Worm (Caenorhabditis elegans) whole organism, L4 larva: ENCODE data around the gene K11H3.3.

Experiments
- R02D3.7 ChIP-seq: fragments of 150-350 bp; sonication (generic microtip); optimal IDR thresholded peaks from 3 replicates; lab custom pipeline; 2014; ENCODE audit warnings: missing biosample characterization, missing genetic modification characterization
- T26A8.4 ChIP-seq: fragments of 200-800 bp; sonication (Bioruptor generic); IDR thresholded peaks from 2 replicates; pipeline ENCODE4 v1.3.6; 2022; ENCODE audit warnings: missing genetic modification characterization, missing compliant biosample characterization
- Y5F2A.4 ChIP-seq: fragments of 200-800 bp; sonication (Bioruptor generic); optimal IDR thresholded peaks from 2 replicates; lab custom pipeline; 2018; ENCODE audit warnings: mild to moderate bottlenecking, missing genetic modification characterization, missing compliant biosample characterization
- Y75B8A.6 ChIP-seq: fragments of 200-800 bp; sonication (Bioruptor generic); IDR thresholded peaks from 2 replicates; pipeline ENCODE4 v1.3.6; 2022; ENCODE audit warnings: missing genetic modification reagents, missing genetic modification characterization, missing compliant biosample characterization
- ZK337.2 ChIP-seq: fragments of 200-800 bp; sonication (Bioruptor generic); IDR thresholded peaks from 2 replicates; pipeline ENCODE4 v1.3.6; 2022; ENCODE audit warnings: missing genetic modification reagents, missing genetic modification characterization, missing compliant biosample characterization
- ZK546.5 ChIP-seq, 2 experiments: sonication (generic microtip); optimal IDR thresholded peaks; 2 replicates each; lab custom pipeline; 2017; ENCODE audit warnings: missing biosample characterization in 2 of 2, missing genetic modification characterization in 2 of 2
- attf-4 ChIP-seq: sonication (generic microtip); optimal IDR thresholded peaks from 3 replicates; lab custom pipeline; 2017; ENCODE audit warnings: missing biosample characterization, missing genetic modification characterization
- ceh-28 ChIP-seq: fragments of 150-350 bp; optimal IDR thresholded peaks from 2 replicates; lab custom pipeline; 2014; ENCODE audit warnings: missing biosample characterization, missing genetic modification reagents, missing genetic modification characterization
- ceh-44 ChIP-seq: fragments of 200-800 bp; sonication (Bioruptor generic); IDR thresholded peaks from 2 replicates; pipeline ENCODE4 v1.3.6; 2022; ENCODE audit warnings: missing genetic modification reagents, missing genetic modification characterization, missing compliant biosample characterization
- ces-1 ChIP-seq: fragments of 150-350 bp; sonication (generic microtip); optimal IDR thresholded peaks from 4 replicates; lab custom pipeline; 2014; ENCODE audit warnings: missing biosample characterization, missing genetic modification reagents, missing genetic modification characterization
- dmd-6 ChIP-seq: fragments of 200-800 bp; sonication (Bioruptor generic); IDR thresholded peaks from 2 replicates; pipeline ENCODE4 v1.3.6; 2022; ENCODE audit warnings: missing genetic modification reagents, missing genetic modification characterization, missing compliant biosample characterization
- dmd-9 ChIP-seq: fragments of 200-800 bp; sonication (Bioruptor generic); IDR thresholded peaks from 2 replicates; pipeline ENCODE4 v1.3.6; 2022; ENCODE audit warnings: missing genetic modification reagents, missing genetic modification characterization, missing compliant biosample characterization
- dpl-1 ChIP-seq: fragments of 150-350 bp; optimal IDR thresholded peaks from 2 replicates; lab custom pipeline; 2014; ENCODE audit warnings: missing biosample characterization, missing genetic modification reagents, missing genetic modification characterization
- fkh-10 ChIP-seq: fragments of 150-350 bp; optimal IDR thresholded peaks from 2 replicates; lab custom pipeline; 2014; ENCODE audit warnings: missing biosample characterization, missing genetic modification reagents, missing genetic modification characterization
- hlh-30 ChIP-seq: sonication (generic microtip); optimal IDR thresholded peaks from 2 replicates; lab custom pipeline; 2017; ENCODE audit warnings: antibody characterized with exemption, mild to moderate bottlenecking, missing genetic modification characterization, missing compliant biosample characterization; ENCODE audit not compliant: insufficient read depth
- hmg-1.1 ChIP-seq: fragments of 200-800 bp; sonication (Bioruptor generic); IDR thresholded peaks from 2 replicates; pipeline ENCODE4 v1.3.6; 2022; ENCODE audit warnings: missing genetic modification reagents, missing genetic modification characterization, missing compliant biosample characterization
- jun-1 ChIP-seq: fragments of 150-350 bp; optimal IDR thresholded peaks from 2 replicates; lab custom pipeline; 2014; ENCODE audit warnings: missing biosample characterization, missing genetic modification reagents, missing genetic modification characterization
- lin-13 ChIP-seq: fragments of 150-350 bp; optimal IDR thresholded peaks from 2 replicates; lab custom pipeline; 2014; ENCODE audit warnings: missing biosample characterization, missing genetic modification reagents, missing genetic modification characterization
- lin-38 ChIP-seq: fragments of 200-800 bp; sonication (Bioruptor generic); IDR thresholded peaks from 2 replicates; pipeline ENCODE4 v1.3.6; 2022; ENCODE audit warnings: missing genetic modification reagents, missing genetic modification characterization, missing compliant biosample characterization
- lin-39 ChIP-seq: fragments of 150-350 bp; optimal IDR thresholded peaks from 2 replicates; lab custom pipeline; 2014; ENCODE audit warnings: missing biosample characterization, missing genetic modification reagents, missing genetic modification characterization
- lsy-2 ChIP-seq, 2 experiments: fragments of 150-350 bp in 1 of 2; sonication (generic microtip) in 1 of 2; optimal IDR thresholded peaks; 2 replicates each; lab custom pipeline; 2014 to 2017; ENCODE audit warnings: missing biosample characterization in 2 of 2, missing genetic modification characterization in 2 of 2
- madf-9 ChIP-seq: fragments of 200-800 bp; sonication (Bioruptor generic); conservative IDR thresholded peaks from 2 replicates; pipeline ENCODE4 v1.3.6; 2022; ENCODE audit warnings: missing genetic modification reagents, missing genetic modification characterization, missing compliant biosample characterization
- mdl-1 ChIP-seq, 2 experiments: fragments of 150-350 bp in 1 of 2; sonication (generic microtip) in 1 of 2; optimal IDR thresholded peaks; 2 replicates each; lab custom pipeline; 2014 to 2017; ENCODE audit warnings: missing biosample characterization in 2 of 2, missing genetic modification characterization in 2 of 2
- mxl-3 ChIP-seq: fragments of 200-800 bp; sonication (Bioruptor generic); optimal IDR thresholded peaks from 2 replicates; lab custom pipeline; 2018; ENCODE audit warnings: mild to moderate bottlenecking, missing genetic modification characterization, missing compliant biosample characterization
- nhr-10 ChIP-seq: fragments of 150-350 bp; optimal IDR thresholded peaks from 2 replicates; lab custom pipeline; 2014; ENCODE audit warnings: missing biosample characterization, missing genetic modification characterization
- nhr-11 ChIP-seq: fragments of 150-350 bp; optimal IDR thresholded peaks from 2 replicates; lab custom pipeline; 2014; ENCODE audit warnings: missing biosample characterization, missing genetic modification characterization
- nhr-237 ChIP-seq: sonication (generic microtip); optimal IDR thresholded peaks from 2 replicates; lab custom pipeline; 2017; ENCODE audit warnings: missing biosample characterization, missing genetic modification characterization
- nhr-28 ChIP-seq: fragments of 150-350 bp; optimal IDR thresholded peaks from 2 replicates; lab custom pipeline; 2014; ENCODE audit warnings: missing biosample characterization, missing genetic modification characterization
- nhr-41 ChIP-seq: fragments of 200-800 bp; sonication (Bioruptor generic); IDR thresholded peaks from 2 replicates; pipeline ENCODE4 v1.3.6; 2022; ENCODE audit warnings: missing genetic modification reagents, missing genetic modification characterization, missing compliant biosample characterization
- nhr-42 ChIP-seq: fragments of 200-800 bp; sonication (Bioruptor generic); IDR thresholded peaks from 2 replicates; pipeline ENCODE4 v1.3.6; 2022; ENCODE audit warnings: missing genetic modification characterization, missing compliant biosample characterization
- nhr-48 ChIP-seq: sonication (generic microtip); optimal IDR thresholded peaks from 2 replicates; lab custom pipeline; 2016; ENCODE audit warnings: mild to moderate bottlenecking, missing genetic modification characterization, missing compliant biosample characterization
- nhr-6 ChIP-seq: fragments of 150-350 bp; optimal IDR thresholded peaks from 2 replicates; lab custom pipeline; 2014; ENCODE audit warnings: missing biosample characterization, missing genetic modification characterization
- nhr-76 ChIP-seq: fragments of 150-350 bp; optimal IDR thresholded peaks from 2 replicates; lab custom pipeline; 2014; ENCODE audit warnings: missing biosample characterization, missing genetic modification characterization
- nhr-77 ChIP-seq: fragments of 150-350 bp; optimal IDR thresholded peaks from 2 replicates; lab custom pipeline; 2014; ENCODE audit warnings: missing biosample characterization, missing genetic modification characterization
- php-3 ChIP-seq: fragments of 200-800 bp; sonication (Bioruptor generic); IDR thresholded peaks from 2 replicates; pipeline ENCODE4 v1.3.6; 2022; ENCODE audit warnings: missing genetic modification reagents, missing genetic modification characterization, missing compliant biosample characterization
- saeg-2 ChIP-seq: fragments of 200-800 bp; sonication (Bioruptor generic); IDR thresholded peaks from 2 replicates; pipeline ENCODE4 v1.3.6; 2022; ENCODE audit warnings: missing genetic modification reagents, missing genetic modification characterization, missing compliant biosample characterization
- sdz-12 ChIP-seq: fragments of 200-800 bp; sonication (Bioruptor generic); optimal IDR thresholded peaks from 2 replicates; lab custom pipeline; 2018; ENCODE audit warnings: mild to moderate bottlenecking, missing genetic modification characterization, missing compliant biosample characterization
- set-16 ChIP-seq: fragments of 200-800 bp; sonication (Bioruptor generic); IDR thresholded peaks from 2 replicates; pipeline ENCODE4 v1.3.6; 2022; ENCODE audit warnings: missing genetic modification reagents, missing genetic modification characterization, missing compliant biosample characterization
- snpc-4 ChIP-seq: fragments of 150-350 bp; optimal IDR thresholded peaks from 2 replicates; lab custom pipeline; 2014; ENCODE audit warnings: missing biosample characterization, missing genetic modification characterization
- tag-97 ChIP-seq: fragments of 200-800 bp; sonication (Bioruptor generic); IDR thresholded peaks from 2 replicates; pipeline ENCODE4 v1.3.6; 2022; ENCODE audit warnings: missing genetic modification characterization, missing compliant biosample characterization
- unc-62 ChIP-seq, 3 experiments: fragments of 150-350 bp in 1 of 3; sonication (generic microtip); optimal IDR thresholded peaks in 2 of 3; peaks in 1 of 3; 1 replicate in 1 of 3; 2 replicates in 2 of 3; lab custom pipeline; 2014 to 2017; ENCODE audit warnings: missing biosample characterization in 3 of 3, missing genetic modification characterization in 3 of 3, missing genetic modification reagents in 3 of 3, missing genotype in 1 of 3
- zfp-3 ChIP-seq: fragments of 200-800 bp; sonication (Bioruptor generic); conservative IDR thresholded peaks from 2 replicates; pipeline ENCODE4 v1.3.6; 2022; ENCODE audit warnings: missing genetic modification reagents, missing genetic modification characterization, missing compliant biosample characterization

K11H3.3 gene

DNA sequence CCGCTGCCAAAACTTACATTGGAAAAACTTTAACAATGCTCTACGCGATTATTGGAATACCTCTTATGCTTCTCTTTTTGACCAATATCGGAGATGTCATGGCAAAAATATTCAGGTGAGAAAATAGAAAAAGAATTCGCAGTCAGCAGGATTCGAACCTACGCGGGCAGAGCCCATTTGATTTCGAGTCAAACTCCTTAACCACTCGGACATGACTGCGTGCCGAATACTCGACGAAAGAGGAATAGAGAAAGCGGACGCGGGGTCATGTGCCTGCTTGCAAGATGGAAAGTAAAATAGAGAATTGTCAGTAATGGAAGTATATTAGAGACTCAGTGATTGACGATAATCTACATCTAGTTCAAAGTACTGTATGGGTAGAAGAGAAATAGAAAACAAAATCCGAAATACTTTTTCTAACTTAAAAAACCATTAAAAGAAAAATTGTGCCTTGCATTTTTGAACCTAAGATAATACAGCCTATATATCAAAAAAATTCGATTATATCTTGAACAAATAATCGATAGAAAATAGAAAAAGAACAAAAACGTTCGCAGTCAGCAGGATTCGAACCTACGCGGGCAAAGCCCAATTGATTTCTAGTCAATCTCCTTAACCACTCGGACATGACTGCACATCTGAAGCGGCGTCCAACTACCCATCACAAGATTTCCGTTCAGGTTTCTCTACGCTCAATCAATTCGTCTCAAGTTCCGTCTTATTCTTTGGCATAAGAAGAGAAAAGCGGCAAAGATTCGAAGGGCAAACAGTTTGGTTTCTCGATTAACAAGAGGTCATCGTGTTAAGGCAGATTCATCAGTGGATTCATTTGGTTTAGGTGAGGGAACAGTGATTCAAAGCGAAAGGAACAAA, 10.1 kb downstream of the K11H3.3 start (continued):
- no peak for TF ChIP-seq lin-39 (tag; lab: Kevin White, UChicago)
- TF ChIP-seq ceh-44 (GFP tag; lab: Robert Waterston, UW) = peak; percentile 82
- no peak for TF ChIP-seq nhr-10 (tag; lab: Kevin White, UChicago)
- TF ChIP-seq mxl-3 = peak; percentile 52
- TF ChIP-seq hmg-1.1 (GFP tag; lab: Robert Waterston, UW) = peak; percentile 85
- TF ChIP-seq zfp-3 (GFP tag; lab: Robert Waterston, UW) = peak; percentile 71
- TF ChIP-seq unc-62 (GFP tag; optimal IDR thresholded peaks at IDR 0.05 in 1 of 2; lab: Kevin White, UChicago) = peak in 1 of 2 experiments; percentile 96
- no peak for TF ChIP-seq unc-62 (tag; optimal IDR thresholded peaks at IDR 0.05; lab: Kevin White, UChicago)
- peak; percentile 73 for TF ChIP-seq php-3 (GFP tag; lab: Robert Waterston, UW)
- TF ChIP-seq jun-1 (tag; lab: Kevin White, UChicago) = no peak
- TF ChIP-seq nhr-48 = peak; percentile 34
- TF ChIP-seq nhr-41 (GFP tag; lab: Robert Waterston, UW) = peak; percentile 84
- TF ChIP-seq ZK546.5 (tag; optimal IDR thresholded peaks at IDR 0.05; lab: Kevin White, UChicago) = no peak
- TF ChIP-seq ZK337.2 (GFP tag; lab: Robert Waterston, UW) = peak; percentile 85
- no peak for TF ChIP-seq set-16 (GFP tag; lab: Robert Waterston, UW)
- no peak for TF ChIP-seq nhr-237
- peak; percentile 32 for TF ChIP-seq Y5F2A.4 (GFP tag; lab: Kevin White, UChicago)
- peak; percentile 5 for TF ChIP-seq nhr-11 (tag; lab: Kevin White, UChicago)
- no peak for TF ChIP-seq Y75B8A.6 (GFP tag; lab: Robert Waterston, UW)
- peak; percentile 71 for TF ChIP-seq hlh-30
- no peak for TF ChIP-seq nhr-28 (tag; lab: Kevin White, UChicago)
- no peak for TF ChIP-seq tag-97 (GFP tag; lab: Robert Waterston, UW)
- peak; percentile 4 for TF ChIP-seq nhr-77 (tag; lab: Kevin White, UChicago)
- no peak for TF ChIP-seq mdl-1 (tag; optimal IDR thresholded peaks at IDR 0.05; lab: Kevin White, UChicago)
- peak; percentile 82 for TF ChIP-seq lin-38
- TF ChIP-seq R02D3.7 (tag; lab: Kevin White, UChicago) = no peak
- no peak for TF ChIP-seq snpc-4 (tag; lab: Kevin White, UChicago)
- peak; percentile 67; the same call in 1 of the 2 replicates for TF ChIP-seq nhr-42 (GFP tag; lab: Robert Waterston, UW)
- peak; percentile 86 for TF ChIP-seq dmd-9 (GFP tag; lab: Robert Waterston, UW)
- peak; percentile 39 for TF ChIP-seq sdz-12 (GFP tag; lab: Kevin White, UChicago)
- no peak for TF ChIP-seq ceh-28 (tag; lab: Kevin White, UChicago)
- peak; percentile 37 for TF ChIP-seq dpl-1

DNA sequence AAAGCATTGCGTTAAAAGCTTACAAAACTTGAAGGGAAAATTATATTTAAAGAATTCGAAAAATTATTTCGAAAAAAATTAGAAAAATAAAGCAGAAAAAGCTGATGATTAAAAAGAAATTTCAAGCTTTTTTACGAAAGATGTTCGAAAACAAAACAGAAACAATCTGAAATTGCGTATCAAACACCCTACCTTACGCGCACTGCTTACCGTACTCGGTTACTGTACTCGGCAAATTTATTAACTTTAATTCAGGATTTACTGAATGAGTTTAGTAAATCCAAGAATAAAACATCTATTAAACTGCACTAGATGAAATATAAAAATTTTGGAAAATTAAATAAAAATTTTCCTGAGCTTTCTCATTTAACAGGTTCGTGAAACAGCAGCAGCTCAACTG, 10.8 kb downstream of the K11H3.3 start:
- no peak for TF ChIP-seq nhr-48
- no peak for TF ChIP-seq lin-39 (tag; lab: Kevin White, UChicago)
- peak in 1 of 2 experiments; percentile 56 for TF ChIP-seq lsy-2 (tag; optimal IDR thresholded peaks at IDR 0.05; lab: Kevin White, UChicago)

DNA sequence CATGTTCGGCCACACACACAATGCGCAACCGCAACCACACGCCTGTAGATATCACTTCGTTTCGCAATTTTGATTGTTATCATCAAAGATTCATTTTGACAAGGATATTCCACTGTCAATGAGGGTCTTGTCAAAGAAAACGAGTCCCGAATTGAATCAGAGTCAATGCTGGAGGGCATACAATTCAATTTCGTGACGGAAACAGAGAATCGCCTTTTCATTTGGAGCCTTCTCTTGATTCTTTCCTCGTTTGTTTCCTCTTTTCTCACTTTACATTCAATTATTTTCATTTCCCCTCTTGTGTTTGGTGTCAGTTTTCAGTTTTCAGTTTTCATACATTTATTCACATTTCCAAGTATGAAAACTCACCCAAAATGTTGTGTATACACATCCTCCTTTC, 15.7 kb downstream of the K11H3.3 start:
- peak; percentile 12 for TF ChIP-seq mxl-3
- TF ChIP-seq nhr-6 (tag; lab: Kevin White, UChicago) = no peak
- no peak for TF ChIP-seq T26A8.4 (GFP tag; lab: Robert Waterston, UW)
- peak; percentile 22 for TF ChIP-seq fkh-10 (GFP tag; lab: Kevin White, UChicago)
- TF ChIP-seq dmd-6 (GFP tag; lab: Robert Waterston, UW) = 0 out of 2 replicates have a peak, but pooled peaks have one; percentile 16
- TF ChIP-seq hlh-30 = peak; percentile 10
- TF ChIP-seq madf-9 (GFP tag; lab: Robert Waterston, UW) = no peak
- TF ChIP-seq saeg-2 = no peak
- TF ChIP-seq attf-4 (tag; lab: Kevin White, UChicago) = no peak
- no peak for TF ChIP-seq nhr-76 (tag; lab: Kevin White, UChicago)
- no peak for TF ChIP-seq lin-13 (GFP tag; lab: Kevin White, UChicago)
- TF ChIP-seq lsy-2 (tag; optimal IDR thresholded peaks at IDR 0.05; lab: Kevin White, UChicago) = no peak
- peak; percentile 51 for TF ChIP-seq ces-1 (GFP tag; lab: Kevin White, UChicago)
